Worm (Caenorhabditis elegans): ENCODE results near the gene rps-11.

rps-11 gene

ce11 chrIV:11616543-11616942, 14.1 kb downstream of the rps-11 start:
- TF ChIP-seq nhr-120 (GFP tag; IDR thresholded peaks at IDR 0.05) (peak; percentile 64; the same call in 1 of the 2 replicates), nfyb-1 (GFP tag; IDR thresholded peaks at IDR 0.05) (0 out of 2 replicates have a peak, but pooled peaks have one; percentile 44), egrh-3 (GFP tag; IDR thresholded peaks at IDR 0.05) (peak; percentile 90; the same call in 1 of the 2 replicates), mcd-1 (GFP tag; IDR thresholded peaks at IDR 0.05) (peak; percentile 42; the same call in 1 of the 2 replicates), F37B4.10 (GFP tag; IDR thresholded peaks at IDR 0.05) (0 out of 2 replicates have a peak, but pooled peaks have one; percentile 68)

ce11 chrIV:11620909-11621308, 18.5 kb downstream of the rps-11 start, which contains the start of gene dsl-5:
Gene dsl-5, minus strand, starts transcription at chrIV:11621009.
- TF ChIP-seq atf-7 (tag; optimal IDR thresholded peaks at IDR 0.05) (peak; percentile 43), F57A8.1 (GFP tag; optimal IDR thresholded peaks at IDR 0.05) (no peak), lin-54 (GFP tag; optimal IDR thresholded peaks at IDR 0.05) (no peak), Y53G8AR.9 (GFP tag; conservative IDR thresholded peaks at IDR 0.05) (no peak), hlh-26 (GFP tag; conservative IDR thresholded peaks at IDR 0.05) (no peak)

DNA sequence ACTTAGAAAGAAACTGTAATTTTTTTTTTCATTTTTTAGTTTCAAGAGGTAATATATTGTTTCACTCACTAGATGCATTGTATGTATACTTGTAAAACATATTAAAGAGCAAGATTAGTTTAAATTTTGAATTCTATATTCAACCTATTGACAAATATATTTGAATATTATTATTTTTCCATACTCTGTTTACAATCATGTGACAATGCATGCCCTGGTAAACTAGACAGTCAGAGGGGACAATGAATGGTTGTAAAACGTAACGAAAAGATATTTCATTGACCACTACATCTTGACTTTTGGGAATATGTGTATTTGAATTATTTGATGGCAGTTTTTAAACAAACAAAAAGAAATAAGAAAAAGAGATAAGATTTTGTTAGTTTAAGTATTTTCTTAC, 19.9 kb downstream of the rps-11 start:
- TF ChIP-seq sea-2 (GFP tag; IDR thresholded peaks at IDR 0.05) (no peak), die-1 (tag; optimal IDR thresholded peaks at IDR 0.05) (no peak), ztf-3 (GFP tag; optimal IDR thresholded peaks at IDR 0.05) (no peak), aptf-2 (GFP tag; conservative IDR thresholded peaks at IDR 0.05) (no peak), Y53F4B.3 (GFP tag; IDR thresholded peaks at IDR 0.05) (no peak), nfya-1 (tag; optimal IDR thresholded peaks at IDR 0.05; ENCODE audit: borderline replicate concordance, insufficient read depth) (no peak), ceh-40 (GFP tag; IDR thresholded peaks at IDR 0.05) (no peak), chd-7 (tag; optimal IDR thresholded peaks at IDR 0.05) (no peak), tbp1 (GFP tag; optimal IDR thresholded peaks at IDR 0.05) (no peak), attf-3 (GFP tag; conservative IDR thresholded peaks at IDR 0.05) (no peak), madf-3 (GFP tag; IDR thresholded peaks at IDR 0.05) (no peak), Y95B8A.8 (GFP tag; IDR thresholded peaks at IDR 0.05) (no peak), snpc-3.4 (tag; optimal IDR thresholded peaks at IDR 0.05) (no peak), egl-44 (GFP tag; IDR thresholded peaks at IDR 0.05) (no peak), nfya-2 (GFP tag; IDR thresholded peaks at IDR 0.05) (no peak), let-607 (tag; optimal IDR thresholded peaks at IDR 0.05) (no peak)

DNA sequence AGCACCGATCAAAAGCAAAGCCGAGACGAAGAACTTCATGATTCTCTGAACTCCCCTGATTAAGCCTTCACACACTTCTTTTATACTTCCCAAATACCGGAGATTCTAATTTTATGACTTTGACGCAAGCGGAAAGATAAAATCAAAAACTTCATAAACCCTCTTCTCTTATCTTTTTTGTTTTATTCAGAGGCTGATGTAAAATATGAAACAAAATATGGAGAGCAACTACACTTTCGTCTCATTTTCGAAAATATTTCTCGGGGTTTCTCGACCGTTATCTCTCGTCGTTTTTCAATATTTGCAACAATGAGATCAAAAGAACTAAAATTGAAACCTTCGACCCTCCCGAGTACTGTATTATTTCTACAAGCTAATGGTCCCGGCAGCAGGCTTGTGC, 20.6 kb downstream of the rps-11 start, which contains the start of gene lys-4:
Gene lys-4, minus strand, starts transcription at position 115 of the 400 bp plus-strand sequence.
- no peak for TF ChIP-seq efl-1 (GFP tag; optimal IDR thresholded peaks at IDR 0.05)
- TF ChIP-seq Y95B8A.8 (GFP tag; IDR thresholded peaks at IDR 0.05): no peak
- TF ChIP-seq lin-35 (GFP tag; optimal IDR thresholded peaks at IDR 0.05): no peak
- TF ChIP-seq lin-26 (GFP tag; IDR thresholded peaks at IDR 0.05): no peak
- no peak for TF ChIP-seq lin-40 (tag; optimal IDR thresholded peaks at IDR 0.05)
- TF ChIP-seq fkh-3 (tag; optimal IDR thresholded peaks at IDR 0.05): no peak
- TF ChIP-seq mel-28 (tag; optimal IDR thresholded peaks at IDR 0.05; ENCODE audit: borderline replicate concordance): no peak
- no peak for TF ChIP-seq Y79H2A.3 (GFP tag; conservative IDR thresholded peaks at IDR 0.05)
- no peak for TF ChIP-seq athp-1 (tag; optimal IDR thresholded peaks at IDR 0.05)
- no peak for TF ChIP-seq B0261.1 (tag; optimal IDR thresholded peaks at IDR 0.05)
- TF ChIP-seq snpc-4 (GFP tag; optimal IDR thresholded peaks at IDR 0.05): no peak
- TF ChIP-seq snpc-4 (tag; optimal IDR thresholded peaks at IDR 0.05): no peak
- no peak for TF ChIP-seq rpc-1 (optimal IDR thresholded peaks at IDR 0.05)
- TF ChIP-seq rpc-1 (tag; optimal IDR thresholded peaks at IDR 0.05): no peak
- TF ChIP-seq akir-1 (GFP tag; optimal IDR thresholded peaks at IDR 0.05): no peak
- TF ChIP-seq hrde-1 (tag; optimal IDR thresholded peaks at IDR 0.05; ENCODE audit: borderline replicate concordance): no peak
- no peak for TF ChIP-seq T07F8.4 (tag; optimal IDR thresholded peaks at IDR 0.05)
- TF ChIP-seq hlh-26 (GFP tag; conservative IDR thresholded peaks at IDR 0.05): no peak
- no peak for TF ChIP-seq snpc-1.1 (tag; optimal IDR thresholded peaks at IDR 0.05; ENCODE audit: insufficient read depth)
- TF ChIP-seq attf-5 (GFP tag; optimal IDR thresholded peaks at IDR 0.05): no peak

Measured in whole organism, young adult.